Fruit fly (Drosophila melanogaster): ENCODE measurements around the gene Atxn7.

Atxn7 gene

dm6 chr2L:2380805-2381204 lies 5.2 kb downstream of the Atxn7 start, which contains the start of gene Eogt (continued):
- TF ChIP-seq crc (GFP tag; optimal IDR thresholded peaks at IDR 0.05) (peak; percentile 49), yki (optimal IDR thresholded peaks at IDR 0.05) (no peak), hbn (GFP tag; IDR thresholded peaks at IDR 0.05; ENCODE audit: partially characterized antibody) (no peak), CG11456 (GFP tag; IDR thresholded peaks at IDR 0.05) (peak; percentile 96), cwo (GFP tag; optimal IDR thresholded peaks at IDR 0.05) (peak; percentile 70), Jarid2 (GFP tag; optimal IDR thresholded peaks at IDR 0.05) (peak; percentile 47), CG17186 (GFP tag; optimal IDR thresholded peaks at IDR 0.05) (peak; percentile 64), CG10366 (GFP tag; IDR thresholded peaks at IDR 0.05) (peak; percentile 97), CG10431 (GFP tag; optimal IDR thresholded peaks at IDR 0.05) (peak; percentile 67), Trl (optimal IDR thresholded peaks at IDR 0.05) (no peak), Trl (GFP tag; optimal IDR thresholded peaks at IDR 0.05) (peak; percentile 59), fu2 (GFP tag; optimal IDR thresholded peaks at IDR 0.05) (peak; percentile 63), Camta (GFP tag; optimal IDR thresholded peaks at IDR 0.05) (peak; percentile 69), trh (GFP tag; optimal IDR thresholded peaks at IDR 0.05) (peak; percentile 82), sug (tag; optimal IDR thresholded peaks at IDR 0.05) (peak; percentile 85), fd3F (GFP tag; optimal IDR thresholded peaks at IDR 0.05) (peak; percentile 90), hkb (optimal IDR thresholded peaks at IDR 0.05) (no peak), hkb (GFP tag; IDR thresholded peaks at IDR 0.05) (peak; percentile 96), CG1832 (GFP tag; optimal IDR thresholded peaks at IDR 0.05) (no peak), corto (GFP tag; optimal IDR thresholded peaks at IDR 0.05) (peak; percentile 33), CG12236 (GFP tag; optimal IDR thresholded peaks at IDR 0.05) (peak; percentile 23), ttk (GFP tag; IDR thresholded peaks at IDR 0.05) (peak; percentile 97), NK7.1 (GFP tag; optimal IDR thresholded peaks at IDR 0.05) (no peak), her (GFP tag; optimal IDR thresholded peaks at IDR 0.05) (no peak), bigmax (GFP tag; optimal IDR thresholded peaks at IDR 0.05) (no peak), CG3407 (GFP tag; optimal IDR thresholded peaks at IDR 0.05) (peak; percentile 86), chn (GFP tag; optimal IDR thresholded peaks at IDR 0.05) (peak; percentile 86), knrl (GFP tag; IDR thresholded peaks at IDR 0.05; ENCODE audit: partially characterized antibody) (peak; percentile 25; the same call in 1 of the 3 replicates), Dek (tag; optimal IDR thresholded peaks at IDR 0.05) (peak; percentile 94), gro (GFP tag; optimal IDR thresholded peaks at IDR 0.05) (peak; percentile 27), ro (GFP tag; IDR thresholded peaks at IDR 0.05) (peak; percentile 92), CG2120 (GFP tag; optimal IDR thresholded peaks at IDR 0.05) (peak; percentile 93), CG5953 (GFP tag; IDR thresholded peaks at IDR 0.05) (peak; percentile 94), Myb (GFP tag; optimal IDR thresholded peaks at IDR 0.05) (peak; percentile 95), B-H2 (GFP tag; optimal IDR thresholded peaks at IDR 0.05) (peak; percentile 77), chm (GFP tag; IDR thresholded peaks at IDR 0.05) (peak; percentile 98), Nf-YA (GFP tag; IDR thresholded peaks at IDR 0.05) (peak; percentile 94), Deaf1 (tag; optimal IDR thresholded peaks at IDR 0.05) (peak; percentile 69), tap (tag; optimal IDR thresholded peaks at IDR 0.05) (peak; percentile 84), Dip3 (GFP tag; optimal IDR thresholded peaks at IDR 0.05) (peak; percentile 70), CG7839 (tag; optimal IDR thresholded peaks at IDR 0.05) (peak; percentile 96), CG18476 (GFP tag; optimal IDR thresholded peaks at IDR 0.05) (peak; percentile 86), bowl (GFP tag; IDR thresholded peaks at IDR 0.05) (peak; percentile 88), CkIIα-i1 (GFP tag; IDR thresholded peaks at IDR 0.05) (no peak; the same call in 1 of the 2 replicates), Asciz (GFP tag; optimal IDR thresholded peaks at IDR 0.05) (peak; percentile 69), btn (GFP tag; optimal IDR thresholded peaks at IDR 0.05) (no peak), HLH4C (GFP tag; IDR thresholded peaks at IDR 0.05; ENCODE audit: partially characterized antibody) (no peak), CG1792 (GFP tag; optimal IDR thresholded peaks at IDR 0.05) (peak; percentile 27), CG10543 (GFP tag; optimal IDR thresholded peaks at IDR 0.05) (peak; percentile 44), phol (tag; optimal IDR thresholded peaks at IDR 0.05) (peak; percentile 94), dpn (GFP tag; optimal IDR thresholded peaks at IDR 0.05) (peak; percentile 76 to 91), crp (GFP tag; optimal IDR thresholded peaks at IDR 0.05) (peak in 1 of 2 experiments; percentile 64)

All from whole organism, embryonic.